Fruit fly (Drosophila melanogaster) whole organism, embryonic: ENCODE results near the gene alphaKap4.
A peak's percentile ranks its signal among the peaks of the same experiment; 100 is the strongest.

Experiments used
- Ada2b ChIP-seq: fragments of 200-800 bp; sonication (Bioruptor generic); IDR thresholded peaks from 2 replicates; pipeline ENCODE4 v1.3.6; 2022; ENCODE audit warnings: missing biosample characterization, missing genetic modification characterization
- Adf1 ChIP-seq: fragments of 200-800 bp; sonication (Bioruptor generic); IDR thresholded peaks from 2 replicates; pipeline ENCODE4 v1.3.6; 2022; ENCODE audit warnings: missing biosample characterization, missing genetic modification characterization
- Atf6 ChIP-seq: fragments of 200-800 bp; sonication (Bioruptor generic); IDR thresholded peaks from 2 replicates; pipeline ENCODE4 v1.3.6; 2022; ENCODE audit warnings: missing biosample characterization, missing genetic modification characterization
- Blimp-1 ChIP-seq: fragments of 200-800 bp; sonication (Bioruptor generic); optimal IDR thresholded peaks from 3 replicates; lab custom pipeline; 2018; ENCODE audit warnings: missing biosample characterization, missing genetic modification characterization, mild to moderate bottlenecking, moderate library complexity, missing genetic modification reagents
- CG10209 ChIP-seq: fragments of 200-800 bp; sonication (Bioruptor generic); optimal IDR thresholded peaks from 3 replicates; lab custom pipeline; 2017; ENCODE audit warnings: missing biosample characterization, mild to moderate bottlenecking, missing genetic modification characterization, missing genetic modification reagents
- CG11456 ChIP-seq: fragments of 200-800 bp; sonication (Bioruptor generic); IDR thresholded peaks from 3 replicates; pipeline ENCODE4 v1.3.6; 2022; ENCODE audit warnings: missing biosample characterization, missing genetic modification characterization
- CG11695 ChIP-seq: fragments of 200-800 bp; sonication (Bioruptor generic); IDR thresholded peaks from 3 replicates; pipeline ENCODE4 v1.3.6; 2022; ENCODE audit warnings: missing biosample characterization, missing genetic modification characterization
- CG12104 ChIP-seq: fragments of 200-800 bp; sonication (Bioruptor generic); optimal IDR thresholded peaks from 3 replicates; lab custom pipeline; 2016; ENCODE audit warnings: missing biosample characterization, missing genetic modification characterization
- CG12219 ChIP-seq: fragments of 200-800 bp; sonication (Bioruptor generic); optimal IDR thresholded peaks from 3 replicates; lab custom pipeline; 2018; ENCODE audit warnings: missing biosample characterization, mild to moderate bottlenecking, missing genetic modification characterization
- CG12942 ChIP-seq: fragments of 200-800 bp; sonication (Bioruptor generic); optimal IDR thresholded peaks from 3 replicates; lab custom pipeline; 2016; ENCODE audit warnings: missing biosample characterization, missing genetic modification characterization
- CG13894 ChIP-seq: fragments of 200-800 bp; sonication (Bioruptor generic); optimal IDR thresholded peaks from 3 replicates; lab custom pipeline; 2018; ENCODE audit warnings: missing biosample characterization, mild to moderate bottlenecking, missing genetic modification characterization, moderate library complexity
- CG15269 ChIP-seq: fragments of 200-800 bp; sonication (Bioruptor generic); optimal IDR thresholded peaks from 2 replicates; lab custom pipeline; 2018; ENCODE audit warnings: missing biosample characterization, mild to moderate bottlenecking, missing genetic modification characterization, moderate library complexity
- CG17612 ChIP-seq: fragments of 200-800 bp; sonication (Bioruptor generic); IDR thresholded peaks from 2 replicates; pipeline ENCODE4 v1.3.6; 2022; ENCODE audit warnings: missing biosample characterization, missing genetic modification characterization
- CG2116 ChIP-seq: fragments of 200-800 bp; sonication (Bioruptor generic); optimal IDR thresholded peaks from 3 replicates; lab custom pipeline; 2018; ENCODE audit warnings: missing biosample characterization, mild to moderate bottlenecking, missing genetic modification characterization
- CG2129 ChIP-seq: fragments of 200-800 bp; sonication (Bioruptor generic); IDR thresholded peaks from 2 replicates; pipeline ENCODE4 v1.3.6; 2022; ENCODE audit warnings: missing biosample characterization, missing genetic modification characterization; ENCODE audit not compliant: partially characterized antibody
- CG2875 ChIP-seq: fragments of 200-800 bp; sonication (Bioruptor generic); optimal IDR thresholded peaks from 2 replicates; lab custom pipeline; 2017; ENCODE audit warnings: missing biosample characterization, mild to moderate bottlenecking, missing genetic modification characterization, missing genetic modification reagents
- CG30403 ChIP-seq: fragments of 200-800 bp; sonication (Bioruptor generic); optimal IDR thresholded peaks from 3 replicates; lab custom pipeline; 2016; ENCODE audit warnings: missing biosample characterization, missing genetic modification characterization
- CG7963 ChIP-seq: fragments of 200-800 bp; sonication (Bioruptor generic); IDR thresholded peaks from 3 replicates; pipeline ENCODE4 v1.3.6; 2022; ENCODE audit warnings: missing biosample characterization, missing genetic modification characterization; ENCODE audit not compliant: partially characterized antibody
- CG8281 ChIP-seq: fragments of 200-800 bp; sonication (Bioruptor generic); optimal IDR thresholded peaks from 2 replicates; lab custom pipeline; 2018; ENCODE audit warnings: missing biosample characterization, mild to moderate bottlenecking, missing genetic modification characterization, moderate library complexity
- D19B ChIP-seq: fragments of 200-800 bp; sonication (Bioruptor generic); optimal IDR thresholded peaks from 2 replicates; lab custom pipeline; 2017; ENCODE audit warnings: missing biosample characterization, mild to moderate bottlenecking, missing genetic modification characterization
- HLHmδ ChIP-seq: fragments of 200-800 bp; sonication (Bioruptor generic); optimal IDR thresholded peaks from 2 replicates; lab custom pipeline; 2018; ENCODE audit warnings: missing biosample characterization, mild to moderate bottlenecking, missing genetic modification characterization, moderate library complexity
- Hr3 ChIP-seq: fragments of 200-800 bp; sonication (Bioruptor generic); optimal IDR thresholded peaks from 3 replicates; lab custom pipeline; 2016; ENCODE audit warnings: missing biosample characterization, missing genetic modification characterization
- Kr ChIP-seq: fragments of 200-800 bp; sonication (Bioruptor generic); optimal IDR thresholded peaks from 2 replicates; lab custom pipeline; 2017; ENCODE audit warnings: missing biosample characterization, mild to moderate bottlenecking, missing genetic modification characterization
- Myb ChIP-seq: fragments of 200-800 bp; sonication (Bioruptor generic); optimal IDR thresholded peaks from 2 replicates; lab custom pipeline; 2016; ENCODE audit warnings: missing biosample characterization, missing genetic modification characterization
- Opbp ChIP-seq: fragments of 200-800 bp; sonication (Bioruptor generic); IDR thresholded peaks from 3 replicates; pipeline ENCODE4 v1.3.6; 2022; ENCODE audit warnings: missing biosample characterization, missing genetic modification characterization; ENCODE audit not compliant: partially characterized antibody
- Spps ChIP-seq: fragments of 200-800 bp; sonication (Bioruptor generic); optimal IDR thresholded peaks from 2 replicates; lab custom pipeline; 2018; ENCODE audit warnings: missing biosample characterization, mild to moderate bottlenecking, missing genetic modification characterization
- Sry-β ChIP-seq: fragments of 200-800 bp; sonication (Bioruptor generic); optimal IDR thresholded peaks from 2 replicates; lab custom pipeline; 2018; ENCODE audit warnings: missing biosample characterization, mild to moderate bottlenecking, missing genetic modification characterization, moderate library complexity
- Usf ChIP-seq: fragments of 200-800 bp; sonication (Bioruptor generic); optimal IDR thresholded peaks from 2 replicates; lab custom pipeline; 2017; ENCODE audit warnings: missing genotype, missing biosample characterization, missing genetic modification characterization
- Vsx1 ChIP-seq: fragments of 200-800 bp; sonication (Bioruptor generic); optimal IDR thresholded peaks from 2 replicates; lab custom pipeline; 2017; ENCODE audit warnings: missing biosample characterization, mild to moderate bottlenecking, missing genetic modification characterization, missing genetic modification reagents
- Xbp1 ChIP-seq: fragments of 200-800 bp; sonication (Bioruptor generic); optimal IDR thresholded peaks from 3 replicates; lab custom pipeline; 2016; ENCODE audit warnings: missing biosample characterization, mild to moderate bottlenecking, missing genetic modification characterization
- ash1 ChIP-seq: fragments of 200-800 bp; sonication (Bioruptor generic); optimal IDR thresholded peaks from 2 replicates; lab custom pipeline; 2018; ENCODE audit warnings: missing biosample characterization, mild to moderate bottlenecking, missing genetic modification characterization
- bowl ChIP-seq: fragments of 200-800 bp; sonication (Bioruptor generic); IDR thresholded peaks from 2 replicates; pipeline ENCODE4 v1.3.6; 2022; ENCODE audit warnings: missing biosample characterization, missing genetic modification characterization
- cad ChIP-seq: fragments of >200 bp; optimal IDR thresholded peaks from 2 replicates; lab custom pipeline; 2017; ENCODE audit warnings: missing biosample characterization, missing genetic modification characterization
- crol ChIP-seq: fragments of 200-800 bp; sonication (Bioruptor generic); IDR thresholded peaks from 2 replicates; pipeline ENCODE4 v1.3.6; 2022; ENCODE audit warnings: missing biosample characterization, missing genetic modification characterization
- crp ChIP-seq, 2 experiments: fragments of 200-800 bp; sonication (Bioruptor generic); optimal IDR thresholded peaks; 2 replicates in 1 of 2; 3 replicates in 1 of 2; lab custom pipeline; 2017; ENCODE audit warnings: missing biosample characterization in 2 of 2, missing genetic modification characterization in 2 of 2, mild to moderate bottlenecking in 1 of 2, moderate library complexity in 1 of 2
- cwo ChIP-seq: fragments of 200-800 bp; sonication (Bioruptor generic); optimal IDR thresholded peaks from 3 replicates; lab custom pipeline; 2017; ENCODE audit warnings: missing biosample characterization, missing genetic modification characterization, mild to moderate bottlenecking, moderate library complexity, missing genetic modification reagents
- dm ChIP-seq: fragments of 200-800 bp; sonication (Bioruptor generic); optimal IDR thresholded peaks from 3 replicates; lab custom pipeline; 2016; ENCODE audit warnings: missing biosample characterization, missing genetic modification characterization
- ems ChIP-seq: fragments of 200-800 bp; sonication (Bioruptor generic); optimal IDR thresholded peaks from 3 replicates; lab custom pipeline; 2016; ENCODE audit warnings: missing biosample characterization, missing genetic modification characterization
- eyg ChIP-seq: fragments of 200-800 bp; sonication (Bioruptor generic); optimal IDR thresholded peaks from 3 replicates; lab custom pipeline; 2016; ENCODE audit warnings: missing biosample characterization, missing genetic modification characterization
- gsb ChIP-seq: fragments of 200-800 bp; sonication (Bioruptor generic); IDR thresholded peaks from 2 replicates; pipeline ENCODE4 v1.3.6; 2022; ENCODE audit warnings: missing biosample characterization, missing genetic modification characterization
- hb ChIP-seq: fragments of 200-800 bp; sonication (Bioruptor generic); IDR thresholded peaks from 3 replicates; pipeline ENCODE4 v1.3.6; 2022; ENCODE audit warnings: missing biosample characterization, missing genetic modification characterization; ENCODE audit not compliant: partially characterized antibody
- kay ChIP-seq: fragments of 200-800 bp; sonication (Bioruptor generic); optimal IDR thresholded peaks from 2 replicates; lab custom pipeline; 2016; ENCODE audit warnings: missing biosample characterization, missing genetic modification characterization
- otp ChIP-seq: fragments of 200-800 bp; sonication (Bioruptor generic); IDR thresholded peaks from 3 replicates; pipeline ENCODE4, ENCODE4 v1.3.6; 2022; ENCODE audit warnings: missing biosample characterization, missing genetic modification characterization
- pb ChIP-seq: fragments of 200-800 bp; sonication (Bioruptor generic); optimal IDR thresholded peaks from 3 replicates; lab custom pipeline; 2016; ENCODE audit warnings: missing biosample characterization, missing genetic modification characterization
- pnt ChIP-seq: fragments of 200-800 bp; sonication (Bioruptor generic); optimal IDR thresholded peaks from 3 replicates; lab custom pipeline; 2016; ENCODE audit warnings: missing biosample characterization, missing genetic modification characterization
- pros ChIP-seq: fragments of 200-800 bp; sonication (Bioruptor generic); optimal IDR thresholded peaks from 3 replicates; lab custom pipeline; 2019; ENCODE audit warnings: missing biosample characterization, mild to moderate bottlenecking, missing genetic modification characterization, moderate library complexity
- row ChIP-seq: fragments of 200-800 bp; sonication (Bioruptor generic); IDR thresholded peaks from 3 replicates; pipeline ENCODE4 v1.3.6; 2022; ENCODE audit warnings: missing biosample characterization, missing genetic modification characterization
- sr ChIP-seq: fragments of 200-800 bp; sonication (Bioruptor generic); IDR thresholded peaks from 3 replicates; pipeline ENCODE4 v1.3.6; 2022; ENCODE audit warnings: missing biosample characterization, missing genetic modification characterization
- tio ChIP-seq: fragments of 200-800 bp; sonication (Bioruptor generic); optimal IDR thresholded peaks from 2 replicates; lab custom pipeline; 2017; ENCODE audit warnings: missing biosample characterization, missing genetic modification characterization, inconsistent platforms
- zen2 ChIP-seq: fragments of 200-800 bp; sonication (Bioruptor generic); IDR thresholded peaks from 3 replicates; pipeline ENCODE4 v1.3.6; 2022; ENCODE audit warnings: missing biosample characterization, missing genetic modification characterization; ENCODE audit not compliant: partially characterized antibody

Gene alphaKap4

DNA sequence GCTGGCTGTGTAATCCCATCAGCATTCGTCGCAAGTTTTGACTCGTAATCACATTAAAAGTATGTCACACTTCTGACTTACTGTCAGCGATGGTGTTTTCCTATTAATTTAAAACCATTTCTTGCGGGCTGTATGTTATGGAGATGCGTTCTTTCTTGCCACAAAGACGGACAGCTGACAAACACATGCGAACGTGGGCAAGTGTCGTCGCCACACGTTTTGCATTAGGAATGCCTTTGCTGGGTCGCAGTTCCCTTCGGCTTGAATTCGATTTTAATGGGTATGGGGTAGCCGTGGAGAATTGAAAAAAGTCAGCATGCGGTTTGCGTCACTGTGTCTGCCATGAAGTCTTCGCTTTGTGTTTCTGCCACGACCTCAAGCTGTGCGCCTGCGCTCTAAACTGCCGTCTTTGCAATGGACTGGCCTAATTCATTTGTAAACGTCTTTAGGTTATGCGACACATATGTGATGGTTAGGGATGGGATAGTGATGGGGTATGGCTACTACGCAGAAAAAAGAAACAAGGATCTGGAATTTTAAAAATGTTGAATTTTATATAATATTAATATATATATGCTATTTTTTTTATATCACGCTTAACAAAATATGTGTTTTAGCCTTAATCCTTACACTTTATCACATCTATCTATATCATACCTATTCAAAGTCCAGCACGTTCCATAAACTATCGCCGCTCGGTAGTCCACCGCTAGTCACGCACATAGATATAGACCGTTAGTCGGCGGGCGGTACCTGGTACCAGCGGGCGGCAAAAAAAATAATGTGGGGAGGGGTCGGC lies 16.9 kb downstream of the alphaKap4 start:
- no peak for TF ChIP-seq CG12942 (GFP tag; lab: Kevin White, UChicago)
- TF ChIP-seq Hr3 (GFP tag; lab: Kevin White, UChicago) = peak; percentile 9
- no peak for TF ChIP-seq ash1
- no peak for TF ChIP-seq pnt (GFP tag; lab: Kevin White, UChicago)
- TF ChIP-seq tio (GFP tag; lab: Kevin White, UChicago) = no peak
- TF ChIP-seq CG15269 (tag; lab: Kevin White, UChicago) = no peak
- TF ChIP-seq cad (GFP tag; lab: Kevin White, UChicago) = no peak
- TF ChIP-seq Opbp = no peak
- TF ChIP-seq CG2875 (GFP tag; lab: Kevin White, UChicago) = no peak
- TF ChIP-seq CG30403 (GFP tag; lab: Kevin White, UChicago) = no peak
- no peak for TF ChIP-seq CG8281 (tag; lab: Kevin White, UChicago)
- no peak for TF ChIP-seq Usf
- TF ChIP-seq dm = no peak
- TF ChIP-seq bowl (GFP tag; lab: Robert Waterston, UW) = no peak
- no peak for TF ChIP-seq crp (GFP tag; optimal IDR thresholded peaks at IDR 0.05; lab: Kevin White, UChicago)
- no peak for TF ChIP-seq CG2116 (GFP tag; lab: Kevin White, UChicago)
- TF ChIP-seq CG11695 (GFP tag; lab: Robert Waterston, UW) = no peak
- TF ChIP-seq CG7963 (GFP tag; lab: Robert Waterston, UW) = no peak
- TF ChIP-seq CG11456 = no peak
- TF ChIP-seq ems (GFP tag; lab: Kevin White, UChicago) = no peak
- TF ChIP-seq HLHmδ (GFP tag; lab: Kevin White, UChicago) = no peak
- TF ChIP-seq CG12219 (GFP tag; lab: Kevin White, UChicago) = no peak
- TF ChIP-seq CG10209 (GFP tag; lab: Kevin White, UChicago) = no peak
- TF ChIP-seq crol (GFP tag; lab: Robert Waterston, UW) = no peak
- TF ChIP-seq CG2129 (GFP tag; lab: Robert Waterston, UW) = peak; percentile 32; the same call in 1 of the 2 replicates
- TF ChIP-seq Ada2b = no peak
- TF ChIP-seq CG13894 (tag; lab: Kevin White, UChicago) = no peak
- no peak for TF ChIP-seq D19B (GFP tag; lab: Kevin White, UChicago)
- no peak for TF ChIP-seq Myb (GFP tag; lab: Kevin White, UChicago)
- peak; percentile 17; the same call in 1 of the 3 replicates for TF ChIP-seq row (GFP tag; lab: Robert Waterston, UW)
- TF ChIP-seq zen2 (GFP tag; lab: Robert Waterston, UW) = no peak
- TF ChIP-seq sr (GFP tag; lab: Robert Waterston, UW) = no peak
- TF ChIP-seq Blimp-1 (GFP tag; lab: Kevin White, UChicago) = peak; percentile 41
- no peak for TF ChIP-seq Adf1
- no peak for TF ChIP-seq cwo (GFP tag; lab: Kevin White, UChicago)
- no peak for TF ChIP-seq eyg
- TF ChIP-seq Xbp1 (GFP tag; lab: Kevin White, UChicago) = no peak
- no peak for TF ChIP-seq otp (GFP tag; lab: Robert Waterston, UW)
- TF ChIP-seq hb (GFP tag; lab: Robert Waterston, UW) = no peak
- TF ChIP-seq Spps (tag; lab: Kevin White, UChicago) = no peak
- no peak for TF ChIP-seq Atf6 (GFP tag; lab: Robert Waterston, UW)
- no peak for TF ChIP-seq Vsx1
- no peak for TF ChIP-seq kay (GFP tag; lab: Kevin White, UChicago)
- no peak for TF ChIP-seq Sry-β (GFP tag; lab: Kevin White, UChicago)
- no peak for TF ChIP-seq pros (GFP tag; lab: Kevin White, UChicago)
- no peak for TF ChIP-seq pb
- TF ChIP-seq Kr (GFP tag; lab: Kevin White, UChicago) = no peak
- no peak for TF ChIP-seq CG12104 (GFP tag; lab: Kevin White, UChicago)
- TF ChIP-seq CG17612 = no peak
- TF ChIP-seq gsb (GFP tag; lab: Robert Waterston, UW) = no peak
